Fruit fly (Drosophila melanogaster): ENCODE measurements around the gene CG31268.
"Not testable (repeated sequence)": the region's sequence is repeated elsewhere in the genome, so short reads cannot be mapped to it uniquely, and the experiment has no call there.

Gene CG31268

dm6 chr3R:16987220-16987923, 44.2 kb upstream of the CG31268 start, which contains the start of gene CG18622:
CG18622 (minus strand) TSS chr3R:16987732.
- no peak for TF ChIP-seq Hr96 (GFP tag; optimal IDR thresholded peaks at IDR 0.05)
- no peak for TF ChIP-seq CG5204 (GFP tag; optimal IDR thresholded peaks at IDR 0.05)
- peak; percentile 3 for TF ChIP-seq CG33017 (tag; optimal IDR thresholded peaks at IDR 0.05)
- TF ChIP-seq CG11617 (GFP tag; optimal IDR thresholded peaks at IDR 0.05), result no peak
- peak; percentile 82 for TF ChIP-seq kay (GFP tag; ENCODE audit: borderline replicate concordance)
- peak; percentile 24 for TF ChIP-seq toe (GFP tag; optimal IDR thresholded peaks at IDR 0.05)
- TF ChIP-seq tj (GFP tag; optimal IDR thresholded peaks at IDR 0.05), result peak; percentile 21
- no peak for TF ChIP-seq CG14711 (tag; optimal IDR thresholded peaks at IDR 0.05)
- peak; percentile 88 for TF ChIP-seq CG12768 (GFP tag; optimal IDR thresholded peaks at IDR 0.05)
- TF ChIP-seq Clk (GFP tag; optimal IDR thresholded peaks at IDR 0.05), result no peak
- no peak for TF ChIP-seq CG7045 (GFP tag; optimal IDR thresholded peaks at IDR 0.05)
- no peak for TF ChIP-seq CG1620 (GFP tag; optimal IDR thresholded peaks at IDR 0.05)
- peak; percentile 63 for TF ChIP-seq Mnt (GFP tag; optimal IDR thresholded peaks at IDR 0.05)
- no peak for TF ChIP-seq CG7101 (tag; optimal IDR thresholded peaks at IDR 0.05)
- peak; percentile 56 for TF ChIP-seq ovo (GFP tag; optimal IDR thresholded peaks at IDR 0.05)
- TF ChIP-seq pad (GFP tag; optimal IDR thresholded peaks at IDR 0.05), result peak; percentile 94
- TF ChIP-seq cnc (optimal IDR thresholded peaks at IDR 0.05), result no peak
- TF ChIP-seq cic (GFP tag; optimal IDR thresholded peaks at IDR 0.05), result peak; percentile 95
- no peak for TF ChIP-seq Crg-1 (GFP tag; optimal IDR thresholded peaks at IDR 0.05)
- TF ChIP-seq bab1 (GFP tag; optimal IDR thresholded peaks at IDR 0.05), result no peak

DNA sequence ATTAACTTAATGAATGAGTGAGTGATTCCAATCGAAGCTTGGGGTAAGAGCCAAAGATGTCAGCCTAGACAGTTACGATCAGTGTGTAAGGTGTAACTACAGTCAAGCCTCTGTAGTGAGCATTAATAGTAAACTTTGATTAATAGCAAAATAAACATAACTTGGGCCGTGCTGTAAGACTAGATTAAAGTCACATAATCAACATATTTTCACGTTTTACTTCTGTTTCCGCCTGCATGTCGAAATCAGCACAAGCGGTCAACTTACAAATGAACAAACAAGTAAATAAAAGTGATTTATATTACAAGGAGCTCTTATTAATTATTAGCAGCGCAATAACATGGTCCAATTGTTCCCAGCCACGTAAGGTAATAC, 43.7 kb upstream of the CG31268 start:
- no peak for TF ChIP-seq CG11617 (GFP tag; optimal IDR thresholded peaks at IDR 0.05)
- no peak for TF ChIP-seq CG33017 (tag; optimal IDR thresholded peaks at IDR 0.05)
- TF ChIP-seq CG7101 (tag; optimal IDR thresholded peaks at IDR 0.05), result no peak
- no peak for TF ChIP-seq Clk (GFP tag; optimal IDR thresholded peaks at IDR 0.05)
- no peak for TF ChIP-seq toe (GFP tag; optimal IDR thresholded peaks at IDR 0.05)
- TF ChIP-seq cnc (optimal IDR thresholded peaks at IDR 0.05), result no peak
- peak; percentile 12 for TF ChIP-seq cic (GFP tag; optimal IDR thresholded peaks at IDR 0.05)
- TF ChIP-seq Hr96 (GFP tag; optimal IDR thresholded peaks at IDR 0.05), result no peak
- no peak for TF ChIP-seq Crg-1 (GFP tag; optimal IDR thresholded peaks at IDR 0.05)

DNA sequence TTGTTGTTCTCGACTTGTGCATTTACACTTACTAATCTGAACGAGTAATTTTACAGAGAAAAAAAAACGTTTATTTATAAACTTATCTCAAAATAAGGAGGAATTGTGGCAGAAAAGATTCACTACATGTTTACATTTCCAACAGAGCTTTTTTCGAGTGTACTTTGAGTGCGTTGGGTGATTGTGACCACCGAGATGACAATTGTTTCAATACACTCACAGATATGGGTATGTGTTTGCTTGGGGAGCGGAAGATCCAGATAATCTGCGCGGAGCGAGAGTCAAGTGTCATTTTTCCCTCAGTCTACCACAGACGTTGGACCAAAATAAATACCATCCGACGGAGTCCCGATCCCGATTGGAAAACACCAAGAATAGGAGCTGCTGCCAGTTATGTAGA, 43.1 kb upstream of the CG31268 start, which contains the start of gene MESK4:
Gene MESK4, plus strand, starts transcription at position 301 of the 400 bp plus-strand sequence.
- TF ChIP-seq CG5204, CG7045, Hr96 (GFP tag; optimal IDR thresholded peaks at IDR 0.05): not testable (repeated sequence)

dm6 chr3R:16991781-16992180, 39.8 kb upstream of the CG31268 start, which contains the start of gene EMC2B:
EMC2B (minus strand) TSS chr3R:16991878.
- TF ChIP-seq CG12768 (GFP tag; optimal IDR thresholded peaks at IDR 0.05) (peak; percentile 23), CG11617 (GFP tag; optimal IDR thresholded peaks at IDR 0.05) (no peak), CG7101 (tag; optimal IDR thresholded peaks at IDR 0.05) (peak; percentile 52), Hr96 (GFP tag; optimal IDR thresholded peaks at IDR 0.05) (peak; percentile 54), cic (GFP tag; optimal IDR thresholded peaks at IDR 0.05) (no peak), CG33017 (tag; optimal IDR thresholded peaks at IDR 0.05) (peak; percentile 57), CG1620 (GFP tag; optimal IDR thresholded peaks at IDR 0.05) (peak; percentile 5), tj (GFP tag; optimal IDR thresholded peaks at IDR 0.05) (no peak), toe (GFP tag; optimal IDR thresholded peaks at IDR 0.05) (peak; percentile 43), ovo (GFP tag; optimal IDR thresholded peaks at IDR 0.05) (peak; percentile 70), pad (GFP tag; optimal IDR thresholded peaks at IDR 0.05) (peak; percentile 4), kay (GFP tag; ENCODE audit: borderline replicate concordance) (no peak), CG14711 (tag; optimal IDR thresholded peaks at IDR 0.05) (peak; percentile 37), bab1 (GFP tag; optimal IDR thresholded peaks at IDR 0.05) (peak; percentile 60), CG5204 (GFP tag; optimal IDR thresholded peaks at IDR 0.05) (peak; percentile 52), Mnt (GFP tag; optimal IDR thresholded peaks at IDR 0.05) (peak; percentile 24)

DNA sequence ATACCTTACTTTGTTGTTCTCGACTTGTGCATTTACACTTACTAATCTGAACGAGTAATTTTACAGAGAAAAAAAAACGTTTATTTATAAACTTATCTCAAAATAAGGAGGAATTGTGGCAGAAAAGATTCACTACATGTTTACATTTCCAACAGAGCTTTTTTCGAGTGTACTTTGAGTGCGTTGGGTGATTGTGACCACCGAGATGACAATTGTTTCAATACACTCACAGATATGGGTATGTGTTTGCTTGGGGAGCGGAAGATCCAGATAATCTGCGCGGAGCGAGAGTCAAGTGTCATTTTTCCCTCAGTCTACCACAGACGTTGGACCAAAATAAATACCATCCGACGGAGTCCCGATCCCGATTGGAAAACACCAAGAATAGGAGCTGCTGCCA, 38.9 kb upstream of the CG31268 start, which contains the start of gene CG31274:
Gene CG31274, plus strand, starts transcription at position 301 of the 400 bp plus-strand sequence.
- not testable (repeated sequence) for TF ChIP-seq CG7045 (GFP tag; optimal IDR thresholded peaks at IDR 0.05); kay (GFP tag; ENCODE audit: borderline replicate concordance); CG12768 (GFP tag; optimal IDR thresholded peaks at IDR 0.05)

DNA sequence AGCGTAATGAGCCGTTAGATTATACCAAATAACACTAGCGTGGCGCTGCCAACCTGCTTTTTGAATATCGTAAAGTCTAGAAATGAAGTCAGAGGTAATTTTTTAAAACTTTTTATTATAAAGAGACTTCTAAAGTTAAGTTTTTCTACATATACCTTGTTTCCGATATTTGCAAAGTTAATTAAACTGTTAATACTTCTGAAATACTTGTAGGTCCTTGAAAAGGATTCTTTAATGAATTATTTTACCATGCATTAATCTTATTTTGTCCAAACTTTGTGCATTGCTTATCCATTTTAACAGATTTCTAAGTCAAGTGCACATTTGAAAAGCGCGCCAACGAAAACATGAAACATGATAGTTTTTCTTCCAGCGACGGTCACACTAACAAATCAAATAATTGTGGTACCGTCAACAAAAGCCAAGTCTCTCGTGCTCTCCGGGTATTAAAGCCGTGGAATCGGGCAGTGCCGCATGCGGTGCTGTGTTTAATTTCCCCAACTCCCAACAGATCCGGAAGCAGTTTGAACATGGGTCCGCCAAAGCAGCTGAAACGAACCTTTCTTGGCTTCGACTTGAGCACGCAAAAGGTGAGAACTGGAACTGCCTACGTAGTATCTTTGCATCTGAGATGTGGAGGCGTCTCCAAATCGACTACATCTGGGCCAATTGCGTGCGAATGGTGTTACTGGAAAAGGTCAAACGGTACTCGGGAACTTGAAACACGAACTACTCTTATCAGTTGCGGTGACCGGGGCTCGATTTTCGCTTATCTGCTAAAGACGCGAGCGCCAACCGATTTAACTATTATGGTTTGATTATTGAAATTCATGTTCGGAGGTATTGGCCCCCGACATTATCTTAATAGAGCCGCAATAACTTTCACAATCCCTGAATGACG, 35.3 kb upstream of the CG31268 start, which contains the start of the genes EMC2A and CG3534:
Gene EMC2A, minus strand, starts transcription at position 13 of the 901 bp plus-strand sequence.
Gene CG3534, plus strand, starts transcription at position 388 of the 901 bp plus-strand sequence.
- TF ChIP-seq Mnt (GFP tag; optimal IDR thresholded peaks at IDR 0.05) (peak; percentile 13), toe (GFP tag; optimal IDR thresholded peaks at IDR 0.05) (peak; percentile 24), pad (GFP tag; optimal IDR thresholded peaks at IDR 0.05) (peak; percentile 8), ovo (GFP tag; optimal IDR thresholded peaks at IDR 0.05) (peak; percentile 7), bab1 (GFP tag; optimal IDR thresholded peaks at IDR 0.05) (peak; percentile 49), CG14711 (tag; optimal IDR thresholded peaks at IDR 0.05) (no peak), CG12768 (GFP tag; optimal IDR thresholded peaks at IDR 0.05) (no peak), kay (GFP tag; ENCODE audit: borderline replicate concordance) (peak; percentile 62)
